Fruit fly (Drosophila melanogaster) whole organism, embryonic: ENCODE results near the gene NT1.

Experiments
- CG11456 ChIP-seq: fragments of 200-800 bp; sonication (Bioruptor generic); IDR thresholded peaks from 3 replicates; pipeline ENCODE4 v1.3.6; 2022; ENCODE audit warnings: missing biosample characterization, missing genetic modification characterization
- CG18011 ChIP-seq: fragments of 200-800 bp; sonication (Bioruptor generic); optimal IDR thresholded peaks from 2 replicates; lab custom pipeline; 2017; ENCODE audit warnings: missing biosample characterization, missing genetic modification characterization, mild to moderate bottlenecking, moderate library complexity, missing genotype
- CG32772 ChIP-seq: fragments of 200-800 bp; sonication (Bioruptor generic); IDR thresholded peaks from 2 replicates; pipeline ENCODE4 v1.3.6; 2022; ENCODE audit warnings: missing biosample characterization, missing genetic modification characterization
- CG4424 ChIP-seq: fragments of 200-800 bp; sonication (Bioruptor generic); optimal IDR thresholded peaks from 3 replicates; lab custom pipeline; 2016; ENCODE audit warnings: missing biosample characterization, missing genetic modification characterization
- Ets65A ChIP-seq: fragments of 200-800 bp; sonication (Bioruptor generic); peaks from one replicate; lab custom pipeline; 2016; ENCODE audit warnings: missing biosample characterization, missing genetic modification characterization
- Lpt ChIP-seq: fragments of >200 bp; optimal IDR thresholded peaks from 2 replicates; lab custom pipeline; 2018; ENCODE audit warnings: missing biosample characterization, missing genetic modification characterization
- ci ChIP-seq: fragments of 200-800 bp; sonication (Bioruptor generic); IDR thresholded peaks from 3 replicates; pipeline ENCODE4 v1.3.6; 2022; ENCODE audit warnings: missing biosample characterization, missing genetic modification characterization
- fru ChIP-seq: fragments of >200 bp; optimal IDR thresholded peaks from 2 replicates; lab custom pipeline; 2017
- hth ChIP-seq: fragments of >200 bp; optimal IDR thresholded peaks from 2 replicates; lab custom pipeline; 2017; ENCODE audit warnings: inconsistent platforms

DNA sequence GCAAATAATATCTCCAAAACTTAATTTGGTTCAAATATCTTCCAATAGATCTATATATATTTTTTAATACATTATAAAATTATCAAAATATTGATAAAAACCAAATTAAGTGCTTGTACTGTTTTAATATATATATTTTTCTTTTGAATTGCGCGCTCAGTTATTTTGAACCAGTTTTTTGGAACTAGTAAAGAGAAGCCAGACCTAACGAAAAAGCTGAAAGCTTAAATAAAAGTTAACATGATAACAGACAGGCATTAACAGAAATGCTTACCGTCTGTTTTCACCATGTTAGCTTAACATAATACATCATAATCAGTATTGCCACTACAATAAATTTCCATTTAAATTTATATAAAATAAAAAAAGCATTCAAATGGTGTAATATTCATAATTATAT, 2.1 kb upstream of the NT1 start:
- TF ChIP-seq hth (lab: Kevin White, UChicago) (no peak), CG4424 (GFP tag; lab: Kevin White, UChicago) (no peak), Lpt (GFP tag; lab: Kevin White, UChicago) (no peak), CG18011 (GFP tag; lab: Kevin White, UChicago) (no peak), fru (lab: Kevin White, UChicago) (no peak), ci (no peak), CG32772 (GFP tag; lab: Robert Waterston, UW) (no peak), CG11456 (GFP tag; lab: Robert Waterston, UW) (no peak), Ets65A (GFP tag; lab: Kevin White, UChicago) (no peak)
